Worm (Caenorhabditis elegans) whole organism, L4 larva: ENCODE measurements around the gene C36E6.2.

Experiments used
- R02D3.7 ChIP-seq: fragments of 150-350 bp; sonication (generic microtip); optimal IDR thresholded peaks from 3 replicates; lab custom pipeline; 2014; ENCODE audit warnings: missing biosample characterization, missing genetic modification characterization
- T26A8.4 ChIP-seq: fragments of 200-800 bp; sonication (Bioruptor generic); IDR thresholded peaks from 2 replicates; pipeline ENCODE4 v1.3.6; 2022; ENCODE audit warnings: missing genetic modification characterization, missing compliant biosample characterization
- ZK337.2 ChIP-seq: fragments of 200-800 bp; sonication (Bioruptor generic); IDR thresholded peaks from 2 replicates; pipeline ENCODE4 v1.3.6; 2022; ENCODE audit warnings: missing genetic modification reagents, missing genetic modification characterization, missing compliant biosample characterization
- ZK546.5 ChIP-seq, 2 experiments: sonication (generic microtip); optimal IDR thresholded peaks; 2 replicates each; lab custom pipeline; 2017; ENCODE audit warnings: missing biosample characterization in 2 of 2, missing genetic modification characterization in 2 of 2
- aha-1 ChIP-seq: fragments of 150-350 bp; peaks from one replicate; lab custom pipeline; 2014; ENCODE audit warnings: missing biosample characterization, missing genetic modification characterization
- aly-2 ChIP-seq: sonication (generic microtip); optimal IDR thresholded peaks from 2 replicates; lab custom pipeline; 2018; ENCODE audit warnings: missing biosample characterization, missing genetic modification characterization
- ceh-44 ChIP-seq: fragments of 200-800 bp; sonication (Bioruptor generic); IDR thresholded peaks from 2 replicates; pipeline ENCODE4 v1.3.6; 2022; ENCODE audit warnings: missing genetic modification reagents, missing genetic modification characterization, missing compliant biosample characterization
- ceh-62 ChIP-seq: sonication (generic microtip); optimal IDR thresholded peaks from 2 replicates; lab custom pipeline; 2017; ENCODE audit warnings: missing biosample characterization, missing genetic modification characterization
- ces-1 ChIP-seq: fragments of 150-350 bp; sonication (generic microtip); optimal IDR thresholded peaks from 4 replicates; lab custom pipeline; 2014; ENCODE audit warnings: missing biosample characterization, missing genetic modification reagents, missing genetic modification characterization
- daf-16 ChIP-seq, 3 experiments: sonication (generic microtip); optimal IDR thresholded peaks; 2 replicates each; lab custom pipeline; 2016 to 2017; ENCODE audit warnings: missing genetic modification characterization in 3 of 3, missing genetic modification reagents in 3 of 3, mild to moderate bottlenecking in 2 of 3, missing compliant biosample characterization in 2 of 3, missing biosample characterization in 1 of 3, moderate library complexity in 1 of 3
- daf-19 ChIP-seq: fragments of 200-800 bp; sonication (Bioruptor generic); conservative IDR thresholded peaks from 2 replicates; pipeline ENCODE4 v1.3.6; 2022; ENCODE audit warnings: missing genetic modification characterization, missing compliant biosample characterization
- duxl-1 ChIP-seq: sonication (generic microtip); optimal IDR thresholded peaks from 2 replicates; lab custom pipeline; 2016; ENCODE audit warnings: mild to moderate bottlenecking, missing genetic modification characterization, moderate library complexity, missing compliant biosample characterization; ENCODE audit not compliant: poor library complexity
- fkh-10 ChIP-seq: fragments of 150-350 bp; optimal IDR thresholded peaks from 2 replicates; lab custom pipeline; 2014; ENCODE audit warnings: missing biosample characterization, missing genetic modification reagents, missing genetic modification characterization
- hlh-30 ChIP-seq: sonication (generic microtip); optimal IDR thresholded peaks from 2 replicates; lab custom pipeline; 2017; ENCODE audit warnings: antibody characterized with exemption, mild to moderate bottlenecking, missing genetic modification characterization, missing compliant biosample characterization; ENCODE audit not compliant: insufficient read depth
- lin-15B ChIP-seq: fragments of 150-350 bp; sonication (generic microtip); optimal IDR thresholded peaks from 3 replicates; lab custom pipeline; 2014; ENCODE audit warnings: missing biosample characterization, missing genetic modification characterization
- lin-38 ChIP-seq: fragments of 200-800 bp; sonication (Bioruptor generic); IDR thresholded peaks from 2 replicates; pipeline ENCODE4 v1.3.6; 2022; ENCODE audit warnings: missing genetic modification reagents, missing genetic modification characterization, missing compliant biosample characterization
- lsy-2 ChIP-seq, 2 experiments: fragments of 150-350 bp in 1 of 2; sonication (generic microtip) in 1 of 2; optimal IDR thresholded peaks; 2 replicates each; lab custom pipeline; 2014 to 2017; ENCODE audit warnings: missing biosample characterization in 2 of 2, missing genetic modification characterization in 2 of 2
- madf-5 ChIP-seq, 2 experiments: fragments of 200-800 bp; sonication (Bioruptor generic); IDR thresholded peaks; 2 replicates each; pipeline ENCODE4 v1.3.6; 2022; ENCODE audit warnings: missing compliant biosample characterization in 2 of 2, missing genetic modification characterization in 2 of 2
- mes-2 ChIP-seq: sonication (generic microtip); optimal IDR thresholded peaks from 2 replicates; lab custom pipeline; 2016; ENCODE audit warnings: missing genotype, mild to moderate bottlenecking, missing genetic modification characterization, missing compliant biosample characterization; ENCODE audit not compliant: poor library complexity, severe bottlenecking
- mxl-2 ChIP-seq: fragments of 200-800 bp; sonication (Bioruptor generic); conservative IDR thresholded peaks from 2 replicates; pipeline ENCODE4 v1.3.6; 2022; ENCODE audit warnings: missing genetic modification reagents, missing genetic modification characterization, missing compliant biosample characterization
- nhr-102 ChIP-seq: sonication (generic microtip); optimal IDR thresholded peaks from 2 replicates; lab custom pipeline; 2016; ENCODE audit warnings: mild to moderate bottlenecking, missing genetic modification characterization, moderate library complexity, missing compliant biosample characterization
- nhr-11 ChIP-seq: fragments of 150-350 bp; optimal IDR thresholded peaks from 2 replicates; lab custom pipeline; 2014; ENCODE audit warnings: missing biosample characterization, missing genetic modification characterization
- nhr-25 ChIP-seq: sonication (generic microtip); optimal IDR thresholded peaks from 2 replicates; lab custom pipeline; 2017; ENCODE audit warnings: missing genetic modification characterization, mild to moderate bottlenecking, missing compliant biosample characterization, antibody characterized with exemption, moderate library complexity, borderline replicate concordance; ENCODE audit not compliant: insufficient read depth
- rbr-2 ChIP-seq: sonication (generic microtip); optimal IDR thresholded peaks from 2 replicates; lab custom pipeline; 2016; ENCODE audit warnings: missing genotype, missing genetic modification characterization, missing compliant biosample characterization
- spr-1 ChIP-seq: sonication (generic microtip); optimal IDR thresholded peaks from 2 replicates; lab custom pipeline; 2016; ENCODE audit warnings: mild to moderate bottlenecking, missing genetic modification characterization, missing compliant biosample characterization
- spr-3 ChIP-seq: fragments of 200-800 bp; sonication (Bioruptor generic); optimal IDR thresholded peaks from 2 replicates; lab custom pipeline; 2018; ENCODE audit warnings: mild to moderate bottlenecking, missing genetic modification characterization, missing compliant biosample characterization
- unc-130 ChIP-seq: sonication (generic microtip); optimal IDR thresholded peaks from 2 replicates; lab custom pipeline; 2016; ENCODE audit warnings: missing genetic modification reagents, missing genetic modification characterization, missing compliant biosample characterization
- unc-62 ChIP-seq, 3 experiments: fragments of 150-350 bp in 1 of 3; sonication (generic microtip); optimal IDR thresholded peaks in 2 of 3; peaks in 1 of 3; 1 replicate in 1 of 3; 2 replicates in 2 of 3; lab custom pipeline; 2014 to 2017; ENCODE audit warnings: missing biosample characterization in 3 of 3, missing genetic modification characterization in 3 of 3, missing genetic modification reagents in 3 of 3, missing genotype in 1 of 3

Gene C36E6.2

DNA sequence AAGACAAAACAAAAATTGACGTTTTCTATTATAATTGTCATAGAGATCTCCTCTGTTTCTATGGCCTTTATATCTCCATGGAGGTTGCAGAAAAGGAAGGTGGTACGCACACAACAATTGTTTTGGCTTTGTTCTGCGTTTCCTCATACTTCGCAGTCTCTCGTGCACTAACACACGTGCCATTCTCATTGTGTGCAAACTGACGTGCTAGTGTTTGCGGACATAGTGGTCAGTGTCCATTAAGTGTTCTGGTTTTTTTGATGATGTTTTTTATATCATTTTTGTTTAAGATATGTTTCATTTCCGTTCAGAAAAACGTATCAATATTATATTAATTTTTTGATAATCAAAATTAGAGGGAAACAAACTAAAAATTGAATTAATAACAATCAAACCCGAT is at the start of gene C36E6.2 (continued):
- TF ChIP-seq mes-2 (tag; lab: Kevin White, UChicago): peak; percentile 79
- peak; percentile 11 for TF ChIP-seq nhr-102 (tag; lab: Kevin White, UChicago)

DNA sequence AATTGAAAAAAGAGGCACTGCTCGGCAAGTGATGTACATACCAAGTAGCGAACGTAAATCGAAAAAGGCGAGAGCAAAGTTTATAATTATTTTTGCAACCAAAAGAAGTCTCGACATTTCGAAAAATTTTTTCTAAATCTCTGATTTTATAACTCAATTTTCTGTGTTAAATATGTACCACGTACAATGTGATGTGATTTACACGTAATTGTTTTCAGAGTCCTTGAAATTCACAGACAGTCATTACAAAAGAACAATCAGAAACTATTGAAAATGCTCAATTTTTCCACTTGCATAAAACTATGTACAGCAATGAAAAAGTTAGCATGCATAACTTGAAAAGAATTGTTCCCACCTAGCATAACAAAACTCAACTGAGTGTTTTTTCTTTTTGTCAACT is 48.4 kb upstream of the C36E6.2 start:
- no peak for TF ChIP-seq ceh-62 (tag; lab: Kevin White, UChicago)
- TF ChIP-seq daf-16 (GFP tag; optimal IDR thresholded peaks at IDR 0.05; lab: Kevin White, UChicago): no peak
- TF ChIP-seq daf-16 (tag; optimal IDR thresholded peaks at IDR 0.05; lab: Kevin White, UChicago): no peak
- TF ChIP-seq unc-62 (GFP tag; optimal IDR thresholded peaks at IDR 0.05 in 1 of 2; lab: Kevin White, UChicago): peak in 1 of 2 experiments; percentile 91
- no peak for TF ChIP-seq unc-62 (tag; optimal IDR thresholded peaks at IDR 0.05; lab: Kevin White, UChicago)
- TF ChIP-seq rbr-2 (tag; lab: Kevin White, UChicago): no peak
- no peak for TF ChIP-seq lsy-2 (tag; optimal IDR thresholded peaks at IDR 0.05; lab: Kevin White, UChicago)
- TF ChIP-seq lin-38 (GFP tag; lab: Robert Waterston, UW): no peak
- TF ChIP-seq unc-130 (GFP tag; lab: Kevin White, UChicago): no peak

DNA sequence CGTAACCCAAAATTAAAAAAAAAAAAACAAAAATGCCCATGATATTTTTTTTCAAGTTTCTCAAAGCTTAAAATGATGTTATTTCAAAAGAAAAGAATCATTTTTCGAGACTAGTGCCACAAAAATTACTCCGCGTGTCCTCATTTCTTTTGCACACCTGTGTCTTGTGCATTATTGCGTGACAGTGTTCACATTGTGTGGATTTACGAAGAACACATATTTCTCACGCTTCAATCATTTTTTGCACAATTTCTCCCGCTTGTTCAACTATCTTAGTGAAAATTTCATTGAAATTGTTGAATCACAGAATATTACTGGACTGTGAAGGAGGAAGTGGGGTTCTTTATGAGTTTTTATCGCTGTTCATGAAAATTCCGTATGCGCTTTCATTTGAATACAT is 42.6 kb upstream of the C36E6.2 start:
- TF ChIP-seq lin-38 (GFP tag; lab: Robert Waterston, UW) (no peak), R02D3.7 (tag; lab: Kevin White, UChicago) (peak; percentile 59), nhr-11 (tag; lab: Kevin White, UChicago) (no peak), mes-2 (tag; lab: Kevin White, UChicago) (peak; percentile 7), lin-15B (tag; lab: Kevin White, UChicago) (no peak), nhr-25 (no peak), fkh-10 (GFP tag; lab: Kevin White, UChicago) (no peak), madf-5 (GFP tag; IDR thresholded peaks at IDR 0.05; lab: Robert Waterston, UW) (no peak), ZK337.2 (GFP tag; lab: Robert Waterston, UW) (no peak), hlh-30 (tag; lab: Kevin White, UChicago) (peak; percentile 1), T26A8.4 (GFP tag; lab: Robert Waterston, UW) (no peak)

- TF ChIP-seq unc-62 (GFP tag; optimal IDR thresholded peaks at IDR 0.05 in 1 of 2; lab: Kevin White, UChicago) (peak in 1 of 2 experiments; percentile 10), unc-62 (tag; optimal IDR thresholded peaks at IDR 0.05; lab: Kevin White, UChicago) (no peak), R02D3.7 (tag; lab: Kevin White, UChicago) (no peak), aha-1 (tag; lab: Kevin White, UChicago) (no peak)
Observed at ce11 chrX:17412642-17413041, 38.8 kb upstream of the C36E6.2 start.

DNA sequence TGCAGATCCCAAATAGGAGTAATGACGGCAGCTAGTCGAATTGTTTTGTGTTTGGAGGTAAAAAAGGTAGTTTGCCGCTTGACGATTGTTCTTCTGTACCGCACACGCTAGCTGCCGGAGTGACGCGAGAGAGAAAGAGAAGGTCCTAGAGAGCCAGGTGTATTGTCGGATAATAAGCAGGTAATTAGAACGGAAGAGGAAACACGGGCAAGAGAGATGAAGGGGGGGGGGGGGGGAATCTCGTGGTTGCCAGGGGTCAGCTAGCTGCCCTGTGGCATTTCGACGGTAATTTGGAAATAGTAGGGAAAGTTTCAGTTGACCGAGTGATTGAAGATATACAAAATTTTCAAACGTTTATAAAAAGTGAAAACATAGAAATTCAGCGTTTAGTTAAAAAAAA is 37.6 kb upstream of the C36E6.2 start, which contains the start of gene crb-1:
Gene crb-1 (minus strand): TSS at position 147 of the 400 bp plus-strand sequence.
- TF ChIP-seq aly-2: no peak
- no peak for TF ChIP-seq rbr-2 (tag; lab: Kevin White, UChicago)
- TF ChIP-seq ZK337.2 (GFP tag; lab: Robert Waterston, UW): no peak
- no peak for TF ChIP-seq mxl-2
- no peak for TF ChIP-seq fkh-10 (GFP tag; lab: Kevin White, UChicago)
- TF ChIP-seq lsy-2 (tag; optimal IDR thresholded peaks at IDR 0.05; lab: Kevin White, UChicago): no peak
- no peak for TF ChIP-seq duxl-1 (tag; lab: Kevin White, UChicago)
- TF ChIP-seq ZK546.5 (tag; optimal IDR thresholded peaks at IDR 0.05; lab: Kevin White, UChicago): no peak
- no peak for TF ChIP-seq ces-1 (GFP tag; lab: Kevin White, UChicago)
- TF ChIP-seq daf-19: no peak
- TF ChIP-seq ceh-44 (GFP tag; lab: Robert Waterston, UW): no peak
- no peak for TF ChIP-seq spr-3 (GFP tag; lab: Kevin White, UChicago)
- TF ChIP-seq spr-1 (tag; lab: Kevin White, UChicago): no peak
- TF ChIP-seq, all 104 proteins: peak for 0
